Fruit fly (Drosophila melanogaster): ENCODE measurements around the gene Ddr.

The Ddr gene

DNA sequence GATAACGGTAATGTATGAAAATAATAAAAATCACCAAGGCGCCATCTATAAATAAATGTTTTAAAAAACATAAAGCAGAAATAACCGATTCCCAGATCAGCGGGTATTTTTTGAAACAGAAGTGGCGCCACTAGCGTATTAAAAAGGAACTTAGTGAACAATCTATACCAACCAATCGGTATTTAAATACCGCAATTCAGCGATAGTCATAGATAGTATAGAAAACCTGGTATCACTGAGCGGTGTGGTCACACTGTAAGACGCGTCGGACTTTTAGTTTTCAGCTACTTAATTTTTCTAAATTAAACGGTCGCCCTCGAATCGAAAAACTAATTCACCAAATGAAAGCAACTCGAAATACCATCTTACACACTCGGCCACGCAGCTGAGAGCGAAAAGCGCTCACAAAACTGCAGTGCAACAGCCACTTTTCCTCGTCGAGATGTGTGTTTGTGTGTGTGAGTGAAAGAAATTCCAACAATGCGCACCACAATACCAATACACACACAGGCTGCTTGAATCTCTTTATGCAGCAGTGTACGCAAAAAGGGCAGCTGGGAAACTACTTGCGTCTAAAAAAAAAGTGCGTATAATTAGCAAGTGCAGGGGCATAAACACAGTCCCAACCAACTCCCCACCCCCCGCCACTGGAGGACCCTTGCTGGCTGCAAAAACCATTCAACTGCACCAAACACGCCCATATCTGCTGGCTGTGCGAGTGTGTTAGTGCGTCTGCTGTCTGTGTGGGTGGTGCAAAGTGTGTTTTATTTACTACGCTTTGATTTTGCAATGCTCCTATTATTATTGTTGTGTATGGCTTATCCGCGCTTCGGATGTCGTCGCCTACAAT lies 70.8 kb downstream of the Ddr start, which contains the start of gene PDZ-GEF (continued):
- TF ChIP-seq CG6791 (GFP tag; IDR thresholded peaks at IDR 0.05; ENCODE audit: partially characterized antibody) (peak; percentile 62; the same call in 1 of the 3 replicates), Bgb (GFP tag; IDR thresholded peaks at IDR 0.05; ENCODE audit: partially characterized antibody) (peak; percentile 54), CTCF (GFP tag; optimal IDR thresholded peaks at IDR 0.05) (peak; percentile 98), D (optimal IDR thresholded peaks at IDR 0.05) (peak; percentile 67), D (GFP tag; optimal IDR thresholded peaks at IDR 0.05) (no peak), Six4 (GFP tag; optimal IDR thresholded peaks at IDR 0.05) (peak; percentile 4), Aef1 (GFP tag; IDR thresholded peaks at IDR 0.05) (no peak), rib (GFP tag; IDR thresholded peaks at IDR 0.05) (no peak), Hand (GFP tag; optimal IDR thresholded peaks at IDR 0.05) (peak; percentile 10), sd (tag; optimal IDR thresholded peaks at IDR 0.05) (peak; percentile 99), CG2678 (tag; optimal IDR thresholded peaks at IDR 0.05) (no peak), Side (GFP tag; optimal IDR thresholded peaks at IDR 0.05) (peak; percentile 42), bab2 (GFP tag; optimal IDR thresholded peaks at IDR 0.05) (peak; percentile 51), sens (GFP tag) (peak; percentile 91), mam (GFP tag; optimal IDR thresholded peaks at IDR 0.05) (peak; percentile 58), CG2129 (GFP tag; IDR thresholded peaks at IDR 0.05; ENCODE audit: partially characterized antibody) (no peak), CG8478 (optimal IDR thresholded peaks at IDR 0.05) (peak; percentile 97), Doc3 (GFP tag; IDR thresholded peaks at IDR 0.05; ENCODE audit: partially characterized antibody) (no peak), gro (GFP tag; optimal IDR thresholded peaks at IDR 0.05) (peak; percentile 58), grau (tag; optimal IDR thresholded peaks at IDR 0.05) (peak; percentile 53), CG16813 (GFP tag; IDR thresholded peaks at IDR 0.05; ENCODE audit: partially characterized antibody) (peak; percentile 41; the same call in 1 of the 3 replicates), CG30403 (GFP tag; optimal IDR thresholded peaks at IDR 0.05) (peak; percentile 54), ERR (GFP tag; optimal IDR thresholded peaks at IDR 0.05) (no peak), sna (GFP tag; IDR thresholded peaks at IDR 0.05; ENCODE audit: partially characterized antibody) (peak; percentile 57; the same call in 1 of the 2 replicates), C15 (GFP tag; IDR thresholded peaks at IDR 0.05) (no peak), jing (GFP tag; optimal IDR thresholded peaks at IDR 0.05) (no peak), knrl (GFP tag; IDR thresholded peaks at IDR 0.05; ENCODE audit: partially characterized antibody) (peak; percentile 50; the same call in 2 of the 3 replicates), Ets65A (GFP tag) (peak; percentile 92), H2.0 (GFP tag; IDR thresholded peaks at IDR 0.05) (peak; percentile 42), stwl (tag; optimal IDR thresholded peaks at IDR 0.05) (peak; percentile 92), hkb (optimal IDR thresholded peaks at IDR 0.05) (no peak), hkb (GFP tag; IDR thresholded peaks at IDR 0.05) (0 out of 2 replicates have a peak, but pooled peaks have one; percentile 14), sc (optimal IDR thresholded peaks at IDR 0.05) (no peak), sc (GFP tag; optimal IDR thresholded peaks at IDR 0.05) (peak; percentile 27), otp (GFP tag; IDR thresholded peaks at IDR 0.05) (no peak; the same call in 2 of the 3 replicates), Trl (optimal IDR thresholded peaks at IDR 0.05) (no peak), Trl (GFP tag; optimal IDR thresholded peaks at IDR 0.05) (peak; percentile 75), lola (GFP tag; optimal IDR thresholded peaks at IDR 0.05) (peak in 1 of 3 experiments; percentile 89), CG4328 (GFP tag; optimal IDR thresholded peaks at IDR 0.05) (no peak), Med (GFP tag) (peak; percentile 96), gsb (GFP tag; IDR thresholded peaks at IDR 0.05) (0 out of 2 replicates have a peak, but pooled peaks have one; percentile 32), CG16863 (GFP tag; optimal IDR thresholded peaks at IDR 0.05) (peak; percentile 56), slp2 (GFP tag; optimal IDR thresholded peaks at IDR 0.05) (peak; percentile 3), GATAe (GFP tag; conservative IDR thresholded peaks at IDR 0.05) (no peak), Ssrp (tag; optimal IDR thresholded peaks at IDR 0.05) (no peak), Dfd (GFP tag; optimal IDR thresholded peaks at IDR 0.05) (no peak), NFAT (GFP tag; IDR thresholded peaks at IDR 0.05) (peak; percentile 44; the same call in 1 of the 2 replicates), CG18476 (GFP tag; optimal IDR thresholded peaks at IDR 0.05) (no peak), cato (GFP tag; optimal IDR thresholded peaks at IDR 0.05; ENCODE audit: borderline replicate concordance) (no peak), pros (GFP tag; optimal IDR thresholded peaks at IDR 0.05) (no peak)

Measured in whole organism, embryonic.